2 worm cellular contexts compared by ENCODE assay signal in the genomic region with DNA sequence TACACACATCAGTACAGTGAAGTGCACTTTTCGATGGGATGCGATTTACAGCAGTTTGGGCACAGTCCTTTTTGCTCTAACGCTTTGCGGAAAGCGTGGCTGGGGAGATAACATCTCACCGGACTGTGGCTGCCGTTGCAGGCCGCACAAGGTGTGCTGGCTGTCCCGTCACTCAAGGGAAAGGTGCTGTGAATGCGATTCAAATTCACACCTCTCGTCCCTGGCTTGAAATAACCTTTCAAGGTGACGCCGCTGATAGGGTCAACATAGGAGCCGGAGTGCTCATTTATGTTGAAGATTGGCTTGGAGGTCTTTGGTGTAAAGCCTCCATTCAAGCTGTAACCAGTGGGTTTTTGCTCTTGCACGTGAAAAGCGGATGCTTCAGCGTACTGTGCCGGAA.
TF ChIP-seq lines count a peak whose summit lies in the region.

No protein-coding gene starts in this region.

TF ChIP-seq in whole organism, L4 larva, 104 proteins besides CTCF, POLR2A, EP300 and RAD21:
- TF ChIP-seq nhr-77 (tag; optimal IDR thresholded peaks at IDR 0.05; lab: Kevin White, UChicago): no peak
- no peak for TF ChIP-seq snpc-4 (tag; optimal IDR thresholded peaks at IDR 0.05; lab: Kevin White, UChicago)
- TF ChIP-seq aha-1 (tag; lab: Kevin White, UChicago): peak; percentile 81
- no peak for TF ChIP-seq dpl-1 (GFP tag; optimal IDR thresholded peaks at IDR 0.05; lab: Kevin White, UChicago)
- TF ChIP-seq nhr-41 (GFP tag; IDR thresholded peaks at IDR 0.05; lab: Robert Waterston, UW): no peak

TF ChIP-seq in whole organism, young adult, 124 proteins besides CTCF, POLR2A, EP300 and RAD21:
- TF ChIP-seq B0019.2 (GFP tag; conservative IDR thresholded peaks at IDR 0.05; lab: Robert Waterston, UW) (no peak), sdz-38 (tag; optimal IDR thresholded peaks at IDR 0.05; lab: Kevin White, UChicago) (no peak), ceh-58 (GFP tag; IDR thresholded peaks at IDR 0.05; lab: Robert Waterston, UW) (0 out of 2 replicates have a peak, but pooled peaks have one; percentile 59), sptf-2 (GFP tag; optimal IDR thresholded peaks at IDR 0.05; lab: Kevin White, UChicago) (no peak), F10E7.11 (tag; optimal IDR thresholded peaks at IDR 0.05; lab: Kevin White, UChicago) (no peak), ztf-25 (GFP tag; IDR thresholded peaks at IDR 0.05; lab: Robert Waterston, UW) (no peak), rcor-1 (GFP tag; IDR thresholded peaks at IDR 0.05; lab: Robert Waterston, UW) (no peak), lsy-27 (tag; optimal IDR thresholded peaks at IDR 0.05; lab: Kevin White, UChicago; ENCODE audit: borderline replicate concordance, insufficient read depth) (no peak)
TF ChIP-seq in whole organism, young adult: peak in this region for 1.
